Worm (Caenorhabditis elegans) whole organism, L1 larva: ENCODE data around the gene R02F2.4.

Source experiments
- elt-2 ChIP-seq: sonication (generic microtip); optimal IDR thresholded peaks from 2 replicates; lab custom pipeline; 2016; ENCODE audit warnings: missing genetic modification characterization, mild to moderate bottlenecking, inconsistent platforms, missing compliant biosample characterization, missing genetic modification reagents
- elt-3 ChIP-seq, 6 experiments: fragments of 150-350 bp in 1 of 6; sonication (generic microtip); optimal IDR thresholded peaks; 2 replicates each; lab custom pipeline; 2017 to 2018; ENCODE audit warnings: missing biosample characterization in 6 of 6, missing genetic modification characterization in 6 of 6, inconsistent platforms in 1 of 6
- lin-35 ChIP-seq, 2 experiments: fragments of 150-350 bp; optimal IDR thresholded peaks; 2 replicates each; lab custom pipeline; 2014; ENCODE audit warnings: missing biosample characterization in 2 of 2, missing genetic modification characterization in 2 of 2, missing genetic modification reagents in 2 of 2
- nhr-71 ChIP-seq: sonication (generic microtip); optimal IDR thresholded peaks from 2 replicates; lab custom pipeline; 2016; ENCODE audit warnings: mild to moderate bottlenecking, missing genetic modification characterization, moderate library complexity, missing compliant biosample characterization
- nhr-76 ChIP-seq: sonication (generic microtip); optimal IDR thresholded peaks from 2 replicates; lab custom pipeline; 2017; ENCODE audit warnings: missing biosample characterization, missing genetic modification characterization
- nhr-84 ChIP-seq: sonication (generic microtip); optimal IDR thresholded peaks from 2 replicates; lab custom pipeline; 2017; ENCODE audit warnings: missing biosample characterization, missing genetic modification characterization
- pax-3 ChIP-seq: fragments of 200-800 bp; sonication (Bioruptor generic); optimal IDR thresholded peaks from 2 replicates; lab custom pipeline; 2018; ENCODE audit warnings: mild to moderate bottlenecking, missing genetic modification characterization, moderate library complexity, missing compliant biosample characterization
- pqm-1 ChIP-seq: sonication (generic microtip); optimal IDR thresholded peaks from 3 replicates; lab custom pipeline; 2017; ENCODE audit warnings: missing biosample characterization, missing genetic modification characterization
- sox-4 ChIP-seq: sonication (generic microtip); optimal IDR thresholded peaks from 2 replicates; lab custom pipeline; 2016; ENCODE audit warnings: missing genetic modification characterization, missing compliant biosample characterization

- TF ChIP-seq elt-2: no peak
- no peak for TF ChIP-seq nhr-76 (tag; lab: Kevin White, UChicago)
- no peak for TF ChIP-seq sox-4
- TF ChIP-seq nhr-84 (tag; lab: Kevin White, UChicago): no peak
- TF ChIP-seq pqm-1 (tag; lab: Kevin White, UChicago): no peak
- no peak for TF ChIP-seq nhr-71
- no peak for TF ChIP-seq lin-35 (GFP tag; optimal IDR thresholded peaks at IDR 0.05; lab: Kevin White, UChicago)
- TF ChIP-seq pax-3 (tag; lab: Kevin White, UChicago): no peak
- no peak for TF ChIP-seq elt-3 (tag; optimal IDR thresholded peaks at IDR 0.05; lab: Kevin White, UChicago)
Observed at ce11 chrIII:5505474-5506022, 21.5 kb downstream of the R02F2.4 start.
